Worm (Caenorhabditis elegans): ENCODE measurements around the gene ccch-5.

The ccch-5 gene

ce11 chrIV:14874926-14875570 is 44.4 kb upstream of the ccch-5 start (continued):
- no peak for TF ChIP-seq aly-2 (tag; optimal IDR thresholded peaks at IDR 0.05)
- no peak for TF ChIP-seq zip-2 (tag; optimal IDR thresholded peaks at IDR 0.05)
- TF ChIP-seq madf-5 (GFP tag; IDR thresholded peaks at IDR 0.05), result 0 out of 4 replicates have a peak, but pooled peaks of 1 of the 2 experiments have one; percentile 12
- no peak for TF ChIP-seq ama-1 (optimal IDR thresholded peaks at IDR 0.05)
- no peak for TF ChIP-seq nhr-41 (GFP tag; IDR thresholded peaks at IDR 0.05)
- peak; percentile 30 for TF ChIP-seq nhr-102 (tag; optimal IDR thresholded peaks at IDR 0.05)
- peak; percentile 13 for TF ChIP-seq mxl-3 (GFP tag; optimal IDR thresholded peaks at IDR 0.05)
- no peak for TF ChIP-seq fos-1 (tag; optimal IDR thresholded peaks at IDR 0.05)
- TF ChIP-seq vab-7 (GFP tag; IDR thresholded peaks at IDR 0.05), result no peak
- peak; percentile 95 for TF ChIP-seq aha-1 (tag)
- TF ChIP-seq daf-16 (GFP tag; optimal IDR thresholded peaks at IDR 0.05), result peak in 1 of 2 experiments; percentile 12
- TF ChIP-seq daf-16 (tag; optimal IDR thresholded peaks at IDR 0.05), result peak; percentile 98
- 0 out of 2 replicates have a peak, but pooled peaks have one; percentile 25 for TF ChIP-seq Y105C5A.15 (GFP tag; IDR thresholded peaks at IDR 0.05)
- no peak for TF ChIP-seq ceh-82 (tag; optimal IDR thresholded peaks at IDR 0.05)
- no peak for TF ChIP-seq ctbp-1 (GFP tag; IDR thresholded peaks at IDR 0.05)
- peak; percentile 82 for TF ChIP-seq pqm-1 (tag; optimal IDR thresholded peaks at IDR 0.05)
- no peak for TF ChIP-seq egl-27 (tag; optimal IDR thresholded peaks at IDR 0.05)
- no peak for TF ChIP-seq tag-97 (GFP tag; IDR thresholded peaks at IDR 0.05)
- no peak for TF ChIP-seq unc-130 (GFP tag; optimal IDR thresholded peaks at IDR 0.05)
- peak in 1 of 2 experiments; percentile 61 for TF ChIP-seq lsy-2 (tag; optimal IDR thresholded peaks at IDR 0.05)
- TF ChIP-seq nhr-25 (tag; optimal IDR thresholded peaks at IDR 0.05; ENCODE audit: borderline replicate concordance, insufficient read depth), result no peak
- TF ChIP-seq dmd-9 (GFP tag; IDR thresholded peaks at IDR 0.05), result no peak
- peak in 1 of 2 experiments; percentile 72 for TF ChIP-seq mdl-1 (tag; optimal IDR thresholded peaks at IDR 0.05)
- no peak for TF ChIP-seq daf-19 (GFP tag; conservative IDR thresholded peaks at IDR 0.05)
- TF ChIP-seq ZK337.2 (GFP tag; IDR thresholded peaks at IDR 0.05), result no peak
- TF ChIP-seq Y5F2A.4 (GFP tag; optimal IDR thresholded peaks at IDR 0.05), result no peak
- TF ChIP-seq nhr-42 (GFP tag; IDR thresholded peaks at IDR 0.05), result no peak
- no peak for TF ChIP-seq daf-8 (GFP tag; IDR thresholded peaks at IDR 0.05)
- TF ChIP-seq lin-38 (GFP tag; IDR thresholded peaks at IDR 0.05), result peak; percentile 43
- TF ChIP-seq jun-1 (tag; optimal IDR thresholded peaks at IDR 0.05), result peak; percentile 10
- no peak for TF ChIP-seq ZK546.5 (tag; optimal IDR thresholded peaks at IDR 0.05)
- no peak for TF ChIP-seq unc-39 (tag; optimal IDR thresholded peaks at IDR 0.05)
- no peak for TF ChIP-seq zfp-3 (GFP tag; conservative IDR thresholded peaks at IDR 0.05)
- TF ChIP-seq ceh-44 (GFP tag; IDR thresholded peaks at IDR 0.05), result no peak
- TF ChIP-seq sdz-12 (GFP tag; optimal IDR thresholded peaks at IDR 0.05), result no peak
- no peak; the same call in 1 of the 2 replicates for TF ChIP-seq dmd-6 (GFP tag; IDR thresholded peaks at IDR 0.05)
- TF ChIP-seq zip-11 (GFP tag; IDR thresholded peaks at IDR 0.05), result no peak
- no peak for TF ChIP-seq F44E2.7 (GFP tag; IDR thresholded peaks at IDR 0.05)
- TF ChIP-seq ceh-62 (tag; optimal IDR thresholded peaks at IDR 0.05), result no peak
- TF ChIP-seq ceh-20 (GFP tag; IDR thresholded peaks at IDR 0.05), result no peak
- TF ChIP-seq fkh-10 (GFP tag; optimal IDR thresholded peaks at IDR 0.05), result no peak
- no peak for TF ChIP-seq saeg-2 (GFP tag; IDR thresholded peaks at IDR 0.05)
- no peak for TF ChIP-seq mdt-29 (GFP tag; IDR thresholded peaks at IDR 0.05)
- no peak for TF ChIP-seq nhr-76 (tag; optimal IDR thresholded peaks at IDR 0.05)
- no peak for TF ChIP-seq Y75B8A.6 (GFP tag; IDR thresholded peaks at IDR 0.05)
- no peak for TF ChIP-seq dpl-1 (GFP tag; optimal IDR thresholded peaks at IDR 0.05)
- no peak for TF ChIP-seq nhr-11 (tag; optimal IDR thresholded peaks at IDR 0.05)
- TF ChIP-seq dve-1 (tag; optimal IDR thresholded peaks at IDR 0.05; ENCODE audit: insufficient read depth), result peak; percentile 93
- peak in 1 of 2 experiments; percentile 97 for TF ChIP-seq unc-62 (GFP tag; optimal IDR thresholded peaks at IDR 0.05 in 1 of 2)
- TF ChIP-seq unc-62 (tag; optimal IDR thresholded peaks at IDR 0.05), result no peak
- no peak for TF ChIP-seq zag-1 (tag; optimal IDR thresholded peaks at IDR 0.05)
- TF ChIP-seq nhr-111 (GFP tag; optimal IDR thresholded peaks at IDR 0.05), result no peak
